In the genomic region with DNA sequence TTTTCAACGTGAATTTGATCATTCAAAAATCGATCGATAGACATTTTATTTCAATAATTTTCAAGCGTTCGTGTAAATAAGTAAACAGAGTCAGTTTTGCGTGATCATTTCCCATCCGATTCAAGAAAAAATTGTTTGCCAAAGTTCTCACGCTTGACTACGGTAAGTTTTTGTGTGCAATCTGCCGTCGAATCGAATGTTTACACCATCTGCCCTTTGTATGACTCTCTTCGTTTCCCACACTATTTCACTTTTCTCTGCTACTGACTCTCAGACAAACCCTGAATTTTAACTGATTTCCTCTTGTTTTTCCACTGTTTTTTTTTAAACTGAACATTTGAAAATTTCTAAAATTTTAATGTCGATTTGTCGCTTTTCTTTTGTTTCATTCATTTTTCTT, we compare ENCODE assay signal across 4 worm cellular contexts.
TF ChIP-seq lines count a peak whose summit lies in the region.

No protein-coding gene starts in this region.

TF ChIP-seq in whole organism, L2 larva, 48 proteins besides CTCF, POLR2A, EP300 and RAD21 (continues in another document):
- no peak for TF ChIP-seq nhr-12 (tag; optimal IDR thresholded peaks at IDR 0.05; lab: Kevin White, UChicago)
- peak; percentile 65 for TF ChIP-seq egl-27 (tag; optimal IDR thresholded peaks at IDR 0.05; lab: Kevin White, UChicago)
- TF ChIP-seq ama-1 (optimal IDR thresholded peaks at IDR 0.05; lab: Kevin White, UChicago): peak; percentile 53
- no peak for TF ChIP-seq ceh-82 (tag; optimal IDR thresholded peaks at IDR 0.05; lab: Kevin White, UChicago)
- peak; percentile 34 for TF ChIP-seq blmp-1 (tag; optimal IDR thresholded peaks at IDR 0.05; lab: Kevin White, UChicago; ENCODE audit: insufficient read depth)
- TF ChIP-seq mab-5 (tag; optimal IDR thresholded peaks at IDR 0.05; lab: Kevin White, UChicago): peak; percentile 53
- TF ChIP-seq nhr-129 (tag; optimal IDR thresholded peaks at IDR 0.05; lab: Kevin White, UChicago): peak; percentile 93
- peak; percentile 85 for TF ChIP-seq sem-4 (tag; optimal IDR thresholded peaks at IDR 0.05; lab: Kevin White, UChicago)
- TF ChIP-seq zag-1 (tag; optimal IDR thresholded peaks at IDR 0.05; lab: Kevin White, UChicago): peak; percentile 45
- peak; percentile 83 for TF ChIP-seq nhr-25 (tag; optimal IDR thresholded peaks at IDR 0.05; lab: Kevin White, UChicago)
- TF ChIP-seq lin-39 (tag; optimal IDR thresholded peaks at IDR 0.05; lab: Kevin White, UChicago): no peak
- peak; percentile 94 for TF ChIP-seq C34F6.9 (tag; optimal IDR thresholded peaks at IDR 0.05; lab: Kevin White, UChicago)
- peak; percentile 53 for TF ChIP-seq nhr-10 (tag; optimal IDR thresholded peaks at IDR 0.05; lab: Kevin White, UChicago)
- TF ChIP-seq nhr-237 (tag; optimal IDR thresholded peaks at IDR 0.05; lab: Kevin White, UChicago): no peak
- TF ChIP-seq Y55F3AM.14 (GFP tag; optimal IDR thresholded peaks at IDR 0.05; lab: Kevin White, UChicago): peak; percentile 29
- TF ChIP-seq alr-1 (tag; optimal IDR thresholded peaks at IDR 0.05; lab: Kevin White, UChicago): no peak
- peak; percentile 22 for TF ChIP-seq R02D3.7 (tag; optimal IDR thresholded peaks at IDR 0.05; lab: Kevin White, UChicago)
- peak; percentile 3 for TF ChIP-seq lin-11 (tag; optimal IDR thresholded peaks at IDR 0.05; lab: Kevin White, UChicago)
- TF ChIP-seq ceh-16 (tag; optimal IDR thresholded peaks at IDR 0.05; lab: Kevin White, UChicago): no peak
- peak; percentile 96 to 98 for TF ChIP-seq lsy-2 (tag; optimal IDR thresholded peaks at IDR 0.05; lab: Kevin White, UChicago)
- no peak for TF ChIP-seq nhr-11 (tag; optimal IDR thresholded peaks at IDR 0.05; lab: Kevin White, UChicago)
- TF ChIP-seq nhr-6 (tag; optimal IDR thresholded peaks at IDR 0.05; lab: Kevin White, UChicago): peak; percentile 91

TF ChIP-seq in whole organism, L4 larva, 104 proteins besides CTCF, POLR2A, EP300 and RAD21 (continues in another document):
- peak; percentile 81 for TF ChIP-seq hmg-1.1 (GFP tag; IDR thresholded peaks at IDR 0.05; lab: Robert Waterston, UW)
- TF ChIP-seq ztf-7 (tag; optimal IDR thresholded peaks at IDR 0.05; lab: Kevin White, UChicago): peak; percentile 37
- no peak for TF ChIP-seq tra-1 (GFP tag; IDR thresholded peaks at IDR 0.05; lab: Robert Waterston, UW)
- peak in 1 of 2 experiments; percentile 57 for TF ChIP-seq hif-1 (tag; optimal IDR thresholded peaks at IDR 0.05; lab: Kevin White, UChicago)
- no peak for TF ChIP-seq lir-3 (tag; optimal IDR thresholded peaks at IDR 0.05; lab: Kevin White, UChicago)
- TF ChIP-seq mep-1 (tag; optimal IDR thresholded peaks at IDR 0.05; lab: Kevin White, UChicago): peak; percentile 87
- TF ChIP-seq Y105C5A.15 (GFP tag; IDR thresholded peaks at IDR 0.05; lab: Robert Waterston, UW): no peak
- peak; percentile 66 for TF ChIP-seq T26A8.4 (GFP tag; IDR thresholded peaks at IDR 0.05; lab: Robert Waterston, UW)
- peak; percentile 38 for TF ChIP-seq F37D6.2 (tag; optimal IDR thresholded peaks at IDR 0.05; lab: Kevin White, UChicago)
- TF ChIP-seq nhr-102 (tag; optimal IDR thresholded peaks at IDR 0.05; lab: Kevin White, UChicago): no peak
- TF ChIP-seq lin-1 (GFP tag; IDR thresholded peaks at IDR 0.05; lab: Robert Waterston, UW): no peak
- peak; percentile 56 for TF ChIP-seq mxl-3 (GFP tag; optimal IDR thresholded peaks at IDR 0.05; lab: Kevin White, UChicago)
- TF ChIP-seq hlh-11 (tag; optimal IDR thresholded peaks at IDR 0.05; lab: Kevin White, UChicago): peak; percentile 73
- TF ChIP-seq ceh-28 (tag; optimal IDR thresholded peaks at IDR 0.05; lab: Kevin White, UChicago): no peak
- 0 out of 2 replicates have a peak, but pooled peaks have one; percentile 51 for TF ChIP-seq lim-7 (GFP tag; IDR thresholded peaks at IDR 0.05; lab: Robert Waterston, UW)
- TF ChIP-seq spr-1 (tag; optimal IDR thresholded peaks at IDR 0.05; lab: Kevin White, UChicago): no peak
- TF ChIP-seq daf-16 (GFP tag; optimal IDR thresholded peaks at IDR 0.05; lab: Kevin White, UChicago): peak in 1 of 2 experiments; percentile 66
- peak; percentile 64 for TF ChIP-seq daf-16 (tag; optimal IDR thresholded peaks at IDR 0.05; lab: Kevin White, UChicago)
- no peak for TF ChIP-seq daf-8 (GFP tag; IDR thresholded peaks at IDR 0.05; lab: Robert Waterston, UW)
- no peak for TF ChIP-seq zip-11 (GFP tag; IDR thresholded peaks at IDR 0.05; lab: Robert Waterston, UW)
- no peak for TF ChIP-seq Y5F2A.4 (GFP tag; optimal IDR thresholded peaks at IDR 0.05; lab: Kevin White, UChicago)
- TF ChIP-seq gei-8 (GFP tag; optimal IDR thresholded peaks at IDR 0.05; lab: Kevin White, UChicago): no peak

TF ChIP-seq in whole organism, late embryonic, 69 proteins besides CTCF, POLR2A, EP300 and RAD21 (continues in another document):
- TF ChIP-seq nfya-1 (tag; optimal IDR thresholded peaks at IDR 0.05; lab: Kevin White, UChicago) (peak; percentile 81), tbx-2 (tag; optimal IDR thresholded peaks at IDR 0.05; lab: Kevin White, UChicago) (peak; percentile 74), ets-4 (tag; optimal IDR thresholded peaks at IDR 0.05; lab: Kevin White, UChicago) (no peak), ceh-48 (tag; optimal IDR thresholded peaks at IDR 0.05; lab: Kevin White, UChicago) (peak; percentile 16), pat-9 (tag; optimal IDR thresholded peaks at IDR 0.05; lab: Kevin White, UChicago) (peak; percentile 81), pax-1 (tag; optimal IDR thresholded peaks at IDR 0.05; lab: Kevin White, UChicago) (peak; percentile 73), unc-42 (tag; optimal IDR thresholded peaks at IDR 0.05; lab: Kevin White, UChicago) (peak; percentile 25), ceh-6 (GFP tag; optimal IDR thresholded peaks at IDR 0.05; lab: Kevin White, UChicago) (no peak), unc-55 (GFP tag; optimal IDR thresholded peaks at IDR 0.05; lab: Kevin White, UChicago) (peak; percentile 57), nhr-232 (tag; optimal IDR thresholded peaks at IDR 0.05; lab: Kevin White, UChicago) (no peak), hlh-30 (tag; optimal IDR thresholded peaks at IDR 0.05; lab: Kevin White, UChicago; ENCODE audit: insufficient read depth) (peak; percentile 41), lin-11 (tag; optimal IDR thresholded peaks at IDR 0.05; lab: Kevin White, UChicago) (no peak), F13H6.1 (tag; optimal IDR thresholded peaks at IDR 0.05; lab: Kevin White, UChicago) (peak; percentile 38), ref-2 (tag; optimal IDR thresholded peaks at IDR 0.05; lab: Kevin White, UChicago) (peak; percentile 58), elt-2 (tag; optimal IDR thresholded peaks at IDR 0.05; lab: Kevin White, UChicago) (peak; percentile 46), K09A11.1 (tag; optimal IDR thresholded peaks at IDR 0.05; lab: Kevin White, UChicago; ENCODE audit: insufficient read depth) (peak; percentile 25), ceh-24 (tag; optimal IDR thresholded peaks at IDR 0.05; lab: Kevin White, UChicago) (no peak), pros-1 (tag; optimal IDR thresholded peaks at IDR 0.05; lab: Kevin White, UChicago) (peak; percentile 13), C08G9.2 (tag; optimal IDR thresholded peaks at IDR 0.05; lab: Kevin White, UChicago) (peak; percentile 29), ceh-31 (tag; optimal IDR thresholded peaks at IDR 0.05; lab: Kevin White, UChicago) (peak; percentile 46), ceh-18 (tag; optimal IDR thresholded peaks at IDR 0.05; lab: Kevin White, UChicago) (peak; percentile 68), dve-1 (tag; optimal IDR thresholded peaks at IDR 0.05; lab: Kevin White, UChicago) (peak; percentile 70), ceh-34 (tag; optimal IDR thresholded peaks at IDR 0.05; lab: Kevin White, UChicago) (peak; percentile 63), unc-86 (tag; optimal IDR thresholded peaks at IDR 0.05; lab: Kevin White, UChicago) (no peak), fkh-10 (GFP tag; optimal IDR thresholded peaks at IDR 0.05; lab: Kevin White, UChicago) (peak; percentile 33)

TF ChIP-seq in whole organism, mixed stage, embryonic, 35 proteins besides CTCF, POLR2A, EP300 and RAD21:
- TF ChIP-seq blmp-1 (tag; optimal IDR thresholded peaks at IDR 0.05; lab: Kevin White, UChicago) (no peak), mab-5 (tag; optimal IDR thresholded peaks at IDR 0.05; lab: Kevin White, UChicago) (peak; percentile 20), elt-1 (tag; optimal IDR thresholded peaks at IDR 0.05; lab: Kevin White, UChicago; ENCODE audit: borderline replicate concordance, insufficient read depth) (no peak), bed-3 (GFP tag; optimal IDR thresholded peaks at IDR 0.05; lab: Kevin White, UChicago) (no peak), nhr-237 (tag; optimal IDR thresholded peaks at IDR 0.05; lab: Kevin White, UChicago) (peak; percentile 81), ces-1 (GFP tag; optimal IDR thresholded peaks at IDR 0.05; lab: Kevin White, UChicago) (peak; percentile 54), unc-120 (tag; optimal IDR thresholded peaks at IDR 0.05; lab: Kevin White, UChicago; ENCODE audit: poor library complexity, severe bottlenecking) (peak; percentile 32), hlh-1 (tag; optimal IDR thresholded peaks at IDR 0.05; lab: Kevin White, UChicago) (peak; percentile 55), drap-1 (GFP tag; optimal IDR thresholded peaks at IDR 0.05; lab: Kevin White, UChicago) (peak; percentile 52), tbx-8 (GFP tag; optimal IDR thresholded peaks at IDR 0.05; lab: Kevin White, UChicago) (no peak), elt-3 (tag; optimal IDR thresholded peaks at IDR 0.05; lab: Kevin White, UChicago) (peak; percentile 18), lsy-2 (tag; optimal IDR thresholded peaks at IDR 0.05; lab: Kevin White, UChicago) (peak; percentile 96), pha-4 (tag; optimal IDR thresholded peaks at IDR 0.05; lab: Kevin White, UChicago) (peak; percentile 70), ceh-39 (tag; optimal IDR thresholded peaks at IDR 0.05; lab: Kevin White, UChicago) (peak; percentile 56), sptf-1 (tag; optimal IDR thresholded peaks at IDR 0.05; lab: Kevin White, UChicago) (peak; percentile 61), lin-13 (tag; optimal IDR thresholded peaks at IDR 0.05; lab: Kevin White, UChicago) (peak; percentile 63), cnd-1 (tag; optimal IDR thresholded peaks at IDR 0.05; lab: Kevin White, UChicago) (peak; percentile 71), mep-1 (tag; optimal IDR thresholded peaks at IDR 0.05; lab: Kevin White, UChicago) (peak; percentile 84), mls-2 (tag; optimal IDR thresholded peaks at IDR 0.05; lab: Kevin White, UChicago) (no peak)
